Worm (Caenorhabditis elegans) whole organism, young adult: ENCODE results near the gene nhr-153.

Source experiments
- F39B2.1 ChIP-seq: fragments of 200-800 bp; sonication (Bioruptor generic); IDR thresholded peaks from 2 replicates; pipeline ENCODE4 v1.3.6; 2022; ENCODE audit warnings: missing genetic modification reagents, missing genetic modification characterization, missing compliant biosample characterization
- F49E8.2 ChIP-seq: sonication (generic microtip); optimal IDR thresholded peaks from 3 replicates; lab custom pipeline; 2017; ENCODE audit warnings: missing genetic modification characterization, mild to moderate bottlenecking, missing compliant biosample characterization, antibody characterized with exemption, moderate library complexity; ENCODE audit not compliant: insufficient read depth
- Y79H2A.3 ChIP-seq: fragments of 200-800 bp; sonication (Bioruptor generic); conservative IDR thresholded peaks from 2 replicates; pipeline ENCODE4 v1.3.6; 2022; ENCODE audit warnings: missing genetic modification reagents, missing genetic modification characterization, missing compliant biosample characterization
- akir-1 ChIP-seq: fragments of 200-800 bp; sonication (Bioruptor generic); optimal IDR thresholded peaks from 2 replicates; lab custom pipeline; 2018; ENCODE audit warnings: mild to moderate bottlenecking, missing genetic modification characterization, moderate library complexity, missing compliant biosample characterization
- attf-6 ChIP-seq: fragments of 200-800 bp; sonication (Bioruptor generic); IDR thresholded peaks from 2 replicates; pipeline ENCODE4 v1.3.6; 2022; ENCODE audit warnings: missing genetic modification reagents, missing genetic modification characterization, missing compliant biosample characterization
- bed-1 ChIP-seq: fragments of 200-800 bp; sonication (Bioruptor generic); IDR thresholded peaks from 2 replicates; pipeline ENCODE4 v1.3.6; 2022; ENCODE audit warnings: missing genetic modification reagents, missing genetic modification characterization, missing compliant biosample characterization
- die-1 ChIP-seq: sonication (generic microtip); optimal IDR thresholded peaks from 2 replicates; lab custom pipeline; 2016; ENCODE audit warnings: missing genotype, mild to moderate bottlenecking, missing genetic modification characterization, missing compliant biosample characterization
- egl-44 ChIP-seq: fragments of 200-800 bp; sonication (Bioruptor generic); IDR thresholded peaks from 2 replicates; pipeline ENCODE4 v1.3.6; 2022; ENCODE audit warnings: missing genetic modification reagents, missing genetic modification characterization, missing compliant biosample characterization
- madf-10 ChIP-seq: sonication (generic microtip); optimal IDR thresholded peaks from 2 replicates; lab custom pipeline; 2016; ENCODE audit warnings: mild to moderate bottlenecking, missing genetic modification characterization, missing compliant biosample characterization
- nhr-90 ChIP-seq: sonication (generic microtip); optimal IDR thresholded peaks from 2 replicates; lab custom pipeline; 2016; ENCODE audit warnings: missing genotype, mild to moderate bottlenecking, missing genetic modification characterization, missing compliant biosample characterization
- sdz-38 ChIP-seq: sonication (generic microtip); optimal IDR thresholded peaks from 2 replicates; lab custom pipeline; 2016; ENCODE audit warnings: missing genotype, missing genetic modification characterization, missing compliant biosample characterization
- snpc-4 ChIP-seq, 5 experiments: fragments of 150-350 bp in 1 of 5; sonication (generic microtip) in 4 of 5; optimal IDR thresholded peaks; 2 replicates each; lab custom pipeline; 2014 to 2018; ENCODE audit warnings: missing genetic modification characterization in 5 of 5, missing biosample characterization in 3 of 5, antibody characterized with exemption in 2 of 5, mild to moderate bottlenecking in 2 of 5, missing compliant biosample characterization in 2 of 5, missing genotype in 2 of 5, moderate library complexity in 2 of 5, missing genetic modification reagents in 1 of 5
- unc-130 ChIP-seq: sonication (generic microtip); optimal IDR thresholded peaks from 2 replicates; lab custom pipeline; 2016; ENCODE audit warnings: missing genetic modification reagents, missing genetic modification characterization, missing compliant biosample characterization
- ztf-6 ChIP-seq: fragments of 200-800 bp; sonication (Bioruptor generic); IDR thresholded peaks from 2 replicates; pipeline ENCODE4 v1.3.6; 2022; ENCODE audit warnings: missing genetic modification reagents, missing genetic modification characterization, missing compliant biosample characterization

DNA sequence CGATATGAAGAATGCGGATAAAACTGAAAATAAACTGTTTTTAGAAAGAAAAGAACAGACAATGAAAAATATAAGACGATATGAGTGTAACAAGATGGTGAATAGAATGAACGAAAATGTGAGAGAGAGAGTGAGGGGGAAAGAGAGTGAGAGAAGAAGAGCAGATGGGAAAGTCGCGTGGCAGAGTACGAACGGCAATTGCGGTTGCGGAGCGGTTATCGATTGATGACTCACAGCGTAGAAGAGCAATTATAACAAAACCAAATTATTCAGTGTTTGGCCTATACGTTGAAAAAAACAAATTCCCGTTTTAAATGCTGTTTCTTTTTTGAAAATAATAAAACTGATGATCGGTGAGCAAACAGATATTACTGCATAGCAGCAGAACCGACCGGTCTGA lies 38.7 kb upstream of the nhr-153 start, which contains the start of gene pqn-53:
- TF ChIP-seq bed-1 (GFP tag; lab: Robert Waterston, UW) (no peak), sdz-38 (tag; lab: Kevin White, UChicago) (no peak), Y79H2A.3 (GFP tag; lab: Robert Waterston, UW) (no peak), ztf-6 (GFP tag; lab: Robert Waterston, UW) (no peak), snpc-4 (GFP tag; optimal IDR thresholded peaks at IDR 0.05; lab: Kevin White, UChicago) (no peak), snpc-4 (tag; optimal IDR thresholded peaks at IDR 0.05; lab: Kevin White, UChicago) (no peak), nhr-90 (tag; lab: Kevin White, UChicago) (no peak), akir-1 (no peak), F39B2.1 (no peak), die-1 (tag; lab: Kevin White, UChicago) (no peak), madf-10 (tag; lab: Kevin White, UChicago) (no peak), F49E8.2 (tag; lab: Kevin White, UChicago) (no peak), attf-6 (GFP tag; lab: Robert Waterston, UW) (0 out of 2 replicates have a peak, but pooled peaks have one; percentile 31), egl-44 (GFP tag; lab: Robert Waterston, UW) (no peak), unc-130 (no peak)
